Fruit fly (Drosophila melanogaster): ENCODE results near the gene meng.
A peak's percentile ranks its signal among the peaks of the same experiment; 100 is the strongest.

Gene meng

dm6 chr2L:6791845-6792443 lies 49.6 kb downstream of the meng start (continued):
- TF ChIP-seq zen2 (GFP tag; IDR thresholded peaks at IDR 0.05; ENCODE audit: partially characterized antibody): 0 out of 3 replicates have a peak, but pooled peaks have one; percentile 4
- peak; percentile 66 for TF ChIP-seq kni (GFP tag; optimal IDR thresholded peaks at IDR 0.05)
- TF ChIP-seq salm (tag; optimal IDR thresholded peaks at IDR 0.05): no peak
- TF ChIP-seq Chrac-16 (GFP tag; optimal IDR thresholded peaks at IDR 0.05): no peak
- peak; percentile 27 for TF ChIP-seq sug (tag; optimal IDR thresholded peaks at IDR 0.05)
- no peak for TF ChIP-seq Camta (GFP tag; optimal IDR thresholded peaks at IDR 0.05)
- TF ChIP-seq chm (GFP tag; IDR thresholded peaks at IDR 0.05): peak; percentile 73
- peak; percentile 25; the same call in 1 of the 3 replicates for TF ChIP-seq CG34422 (GFP tag; IDR thresholded peaks at IDR 0.05)
- peak; percentile 98 for TF ChIP-seq bigmax (GFP tag; optimal IDR thresholded peaks at IDR 0.05)
- no peak for TF ChIP-seq CG10147 (GFP tag; optimal IDR thresholded peaks at IDR 0.05)
- no peak for TF ChIP-seq CG2202 (tag; optimal IDR thresholded peaks at IDR 0.05)
- peak; percentile 10 for TF ChIP-seq CG34376 (GFP tag; optimal IDR thresholded peaks at IDR 0.05)
- peak; percentile 43 for TF ChIP-seq CG12769 (tag; optimal IDR thresholded peaks at IDR 0.05)
- TF ChIP-seq CG4360 (GFP tag; IDR thresholded peaks at IDR 0.05): peak; percentile 29; the same call in 1 of the 2 replicates
- no peak for TF ChIP-seq CG7556 (GFP tag; optimal IDR thresholded peaks at IDR 0.05)
- no peak for TF ChIP-seq CG9876 (GFP tag; optimal IDR thresholded peaks at IDR 0.05)
- TF ChIP-seq pita (GFP tag; optimal IDR thresholded peaks at IDR 0.05): no peak
- TF ChIP-seq sd (tag; optimal IDR thresholded peaks at IDR 0.05): peak; percentile 57
- TF ChIP-seq CG13287 (GFP tag; IDR thresholded peaks at IDR 0.05; ENCODE audit: partially characterized antibody): peak; percentile 51
- TF ChIP-seq Med (GFP tag): peak; percentile 49
- peak; percentile 4 for TF ChIP-seq gsb-n (tag; optimal IDR thresholded peaks at IDR 0.05)
- TF ChIP-seq scrt (GFP tag; optimal IDR thresholded peaks at IDR 0.05): no peak
- TF ChIP-seq pros (GFP tag; optimal IDR thresholded peaks at IDR 0.05): peak; percentile 67
- TF ChIP-seq Trl (optimal IDR thresholded peaks at IDR 0.05): peak; percentile 83 to 93
- TF ChIP-seq Trl (GFP tag; optimal IDR thresholded peaks at IDR 0.05): no peak
- peak; percentile 11 for TF ChIP-seq CG17385 (GFP tag; optimal IDR thresholded peaks at IDR 0.05)
- TF ChIP-seq croc (GFP tag; conservative IDR thresholded peaks at IDR 0.05): no peak
- no peak for TF ChIP-seq Dfd (GFP tag; optimal IDR thresholded peaks at IDR 0.05)

dm6 chr2L:6793763-6794417 lies 51.6 kb downstream of the meng start:
- 0 out of 3 replicates have a peak, but pooled peaks have one; percentile 11 for TF ChIP-seq ci (GFP tag; IDR thresholded peaks at IDR 0.05)
- peak; percentile 99 for TF ChIP-seq CG3163 (GFP tag; optimal IDR thresholded peaks at IDR 0.05)
- TF ChIP-seq bigmax (GFP tag; optimal IDR thresholded peaks at IDR 0.05): peak; percentile 58
- TF ChIP-seq CG17385 (GFP tag; optimal IDR thresholded peaks at IDR 0.05): peak; percentile 17
- TF ChIP-seq CG2199 (GFP tag; IDR thresholded peaks at IDR 0.05): peak; percentile 77; the same call in 2 of the 3 replicates
- TF ChIP-seq bab2 (GFP tag; optimal IDR thresholded peaks at IDR 0.05): no peak
- TF ChIP-seq Hr78 (GFP tag; optimal IDR thresholded peaks at IDR 0.05): peak in 1 of 2 experiments; percentile 64
- TF ChIP-seq Trl (optimal IDR thresholded peaks at IDR 0.05): peak; percentile 83 to 90
- no peak for TF ChIP-seq Trl (GFP tag; optimal IDR thresholded peaks at IDR 0.05)
- TF ChIP-seq E2f1 (GFP tag; IDR thresholded peaks at IDR 0.05): peak; percentile 20; the same call in 1 of the 2 replicates
- no peak for TF ChIP-seq NC2β (GFP tag; optimal IDR thresholded peaks at IDR 0.05)
- TF ChIP-seq pros (GFP tag; optimal IDR thresholded peaks at IDR 0.05): peak; percentile 98
- TF ChIP-seq D (optimal IDR thresholded peaks at IDR 0.05): peak; percentile 35
- no peak for TF ChIP-seq D (GFP tag; optimal IDR thresholded peaks at IDR 0.05)
- TF ChIP-seq yki (optimal IDR thresholded peaks at IDR 0.05): peak; percentile 4
- TF ChIP-seq Doc3 (GFP tag; IDR thresholded peaks at IDR 0.05; ENCODE audit: partially characterized antibody): no peak
- no peak for TF ChIP-seq tio (GFP tag; optimal IDR thresholded peaks at IDR 0.05)
- peak; percentile 32 for TF ChIP-seq sens (GFP tag)
- peak; percentile 98 for TF ChIP-seq CG4360 (GFP tag; IDR thresholded peaks at IDR 0.05)
- peak; percentile 59 for TF ChIP-seq kni (GFP tag; optimal IDR thresholded peaks at IDR 0.05)
- peak; percentile 54 for TF ChIP-seq kah (GFP tag; optimal IDR thresholded peaks at IDR 0.05)
- no peak for TF ChIP-seq CG1024 (GFP tag; IDR thresholded peaks at IDR 0.05)
- TF ChIP-seq crol (GFP tag; IDR thresholded peaks at IDR 0.05): peak; percentile 37; the same call in 1 of the 2 replicates
- peak; percentile 7 for TF ChIP-seq odd (GFP tag; optimal IDR thresholded peaks at IDR 0.05)
- TF ChIP-seq exex (tag; optimal IDR thresholded peaks at IDR 0.05): no peak
- TF ChIP-seq Scr (GFP tag; IDR thresholded peaks at IDR 0.05; ENCODE audit: partially characterized antibody): no peak
- TF ChIP-seq CG7839 (tag; optimal IDR thresholded peaks at IDR 0.05): peak; percentile 2
